Worm (Caenorhabditis elegans) whole organism, L4 larva: ENCODE measurements around the gene Y11D7A.9.

Experiments used
- ZK337.2 ChIP-seq: fragments of 200-800 bp; sonication (Bioruptor generic); IDR thresholded peaks from 2 replicates; pipeline ENCODE4 v1.3.6; 2022; ENCODE audit warnings: missing genetic modification reagents, missing genetic modification characterization, missing compliant biosample characterization
- ceh-28 ChIP-seq: fragments of 150-350 bp; optimal IDR thresholded peaks from 2 replicates; lab custom pipeline; 2014; ENCODE audit warnings: missing biosample characterization, missing genetic modification reagents, missing genetic modification characterization
- cey-2 ChIP-seq: sonication (generic microtip); optimal IDR thresholded peaks from 3 replicates; lab custom pipeline; 2017; ENCODE audit warnings: missing genetic modification characterization, mild to moderate bottlenecking, missing compliant biosample characterization, antibody characterized with exemption, borderline replicate concordance; ENCODE audit not compliant: insufficient read depth
- daf-12 ChIP-seq: fragments of 150-350 bp; optimal IDR thresholded peaks from 2 replicates; lab custom pipeline; 2014; ENCODE audit warnings: missing biosample characterization, missing genetic modification reagents, missing genetic modification characterization
- duxl-1 ChIP-seq: sonication (generic microtip); optimal IDR thresholded peaks from 2 replicates; lab custom pipeline; 2016; ENCODE audit warnings: mild to moderate bottlenecking, missing genetic modification characterization, moderate library complexity, missing compliant biosample characterization; ENCODE audit not compliant: poor library complexity
- egl-27 ChIP-seq: sonication (generic microtip); optimal IDR thresholded peaks from 3 replicates; lab custom pipeline; 2017; ENCODE audit warnings: missing biosample characterization, missing genetic modification reagents, missing genetic modification characterization
- hif-1 ChIP-seq, 2 experiments: sonication (generic microtip); optimal IDR thresholded peaks; 2 replicates each; lab custom pipeline; 2016 to 2017; ENCODE audit warnings: missing compliant biosample characterization in 2 of 2, missing genetic modification characterization in 2 of 2, missing genetic modification reagents in 2 of 2, missing genotype in 2 of 2, mild to moderate bottlenecking in 1 of 2
- jun-1 ChIP-seq: fragments of 150-350 bp; optimal IDR thresholded peaks from 2 replicates; lab custom pipeline; 2014; ENCODE audit warnings: missing biosample characterization, missing genetic modification reagents, missing genetic modification characterization
- lin-15B ChIP-seq: fragments of 150-350 bp; sonication (generic microtip); optimal IDR thresholded peaks from 3 replicates; lab custom pipeline; 2014; ENCODE audit warnings: missing biosample characterization, missing genetic modification characterization
- mdl-1 ChIP-seq, 2 experiments: fragments of 150-350 bp in 1 of 2; sonication (generic microtip) in 1 of 2; optimal IDR thresholded peaks; 2 replicates each; lab custom pipeline; 2014 to 2017; ENCODE audit warnings: missing biosample characterization in 2 of 2, missing genetic modification characterization in 2 of 2
- nhr-48 ChIP-seq: sonication (generic microtip); optimal IDR thresholded peaks from 2 replicates; lab custom pipeline; 2016; ENCODE audit warnings: mild to moderate bottlenecking, missing genetic modification characterization, missing compliant biosample characterization
- unc-62 ChIP-seq, 3 experiments: fragments of 150-350 bp in 1 of 3; sonication (generic microtip); optimal IDR thresholded peaks in 2 of 3; peaks in 1 of 3; 1 replicate in 1 of 3; 2 replicates in 2 of 3; lab custom pipeline; 2014 to 2017; ENCODE audit warnings: missing biosample characterization in 3 of 3, missing genetic modification characterization in 3 of 3, missing genetic modification reagents in 3 of 3, missing genotype in 1 of 3
- zag-1 ChIP-seq: fragments of 150-350 bp; optimal IDR thresholded peaks from 2 replicates; lab custom pipeline; 2014; ENCODE audit warnings: missing biosample characterization, missing genetic modification characterization

DNA sequence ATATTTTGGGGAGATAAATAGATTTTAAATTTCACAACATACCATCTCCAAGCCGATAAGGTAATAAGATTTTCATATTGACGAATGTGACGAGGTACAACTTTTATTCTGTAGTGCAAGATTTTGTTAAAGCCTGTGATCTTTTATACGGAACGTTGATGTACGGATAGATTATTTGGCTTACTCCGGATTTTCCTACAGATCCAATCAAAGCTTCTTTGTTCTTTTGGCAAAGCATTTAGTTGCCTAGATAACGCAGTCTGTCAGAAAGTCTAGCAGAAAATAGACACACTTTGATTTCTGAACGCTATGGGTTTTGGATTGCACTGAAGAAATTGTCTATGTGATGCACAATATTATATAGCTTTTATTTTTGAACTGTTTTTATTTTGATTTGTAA, 43.2 kb upstream of the Y11D7A.9 start, which contains the start of gene F49C12.2:
- TF ChIP-seq egl-27 (tag; lab: Kevin White, UChicago) (no peak), lin-15B (tag; lab: Kevin White, UChicago) (no peak), daf-12 (tag; lab: Kevin White, UChicago) (no peak), mdl-1 (tag; optimal IDR thresholded peaks at IDR 0.05; lab: Kevin White, UChicago) (no peak), ZK337.2 (no peak), zag-1 (no peak), ceh-28 (tag; lab: Kevin White, UChicago) (no peak), jun-1 (tag; lab: Kevin White, UChicago) (no peak), cey-2 (tag; lab: Kevin White, UChicago) (no peak), nhr-48 (no peak), hif-1 (tag; optimal IDR thresholded peaks at IDR 0.05; lab: Kevin White, UChicago) (no peak), duxl-1 (tag; lab: Kevin White, UChicago) (no peak), unc-62 (GFP tag; optimal IDR thresholded peaks at IDR 0.05 in 1 of 2; lab: Kevin White, UChicago) (no peak), unc-62 (tag; optimal IDR thresholded peaks at IDR 0.05; lab: Kevin White, UChicago) (no peak)
